Fruit fly (Drosophila melanogaster): ENCODE measurements around the gene CG34132.
"Not testable (repeated sequence)": the region's sequence is repeated elsewhere in the genome, so short reads cannot be mapped to it uniquely, and the experiment has no call there.

The CG34132 gene

dm6 chr2L:7885271-7885670, at the start of gene CG34132, which contains the start of gene SmE:
Gene CG34132 (plus strand): TSS chr2L:7885503.
Gene SmE (minus strand): TSS chr2L:7885450.
- no peak for TF ChIP-seq Sin3A (optimal IDR thresholded peaks at IDR 0.05)
- TF ChIP-seq insv (optimal IDR thresholded peaks at IDR 0.05) = no peak
- no peak for TF ChIP-seq ttk (optimal IDR thresholded peaks at IDR 0.05)
- TF ChIP-seq h (optimal IDR thresholded peaks at IDR 0.05) = no peak
- no peak for TF ChIP-seq psq (optimal IDR thresholded peaks at IDR 0.05)
- TF ChIP-seq Myc (optimal IDR thresholded peaks at IDR 0.05) = no peak

- no peak for TF ChIP-seq h (optimal IDR thresholded peaks at IDR 0.05)
- TF ChIP-seq ttk (optimal IDR thresholded peaks at IDR 0.05) = no peak
- no peak for TF ChIP-seq insv (optimal IDR thresholded peaks at IDR 0.05)
- no peak for TF ChIP-seq Myc (optimal IDR thresholded peaks at IDR 0.05)
- TF ChIP-seq Sin3A (optimal IDR thresholded peaks at IDR 0.05) = no peak
- TF ChIP-seq psq (optimal IDR thresholded peaks at IDR 0.05) = no peak
Measured at dm6 chr2L:7838024-7838423, 47.3 kb upstream of the CG34132 start.

DNA sequence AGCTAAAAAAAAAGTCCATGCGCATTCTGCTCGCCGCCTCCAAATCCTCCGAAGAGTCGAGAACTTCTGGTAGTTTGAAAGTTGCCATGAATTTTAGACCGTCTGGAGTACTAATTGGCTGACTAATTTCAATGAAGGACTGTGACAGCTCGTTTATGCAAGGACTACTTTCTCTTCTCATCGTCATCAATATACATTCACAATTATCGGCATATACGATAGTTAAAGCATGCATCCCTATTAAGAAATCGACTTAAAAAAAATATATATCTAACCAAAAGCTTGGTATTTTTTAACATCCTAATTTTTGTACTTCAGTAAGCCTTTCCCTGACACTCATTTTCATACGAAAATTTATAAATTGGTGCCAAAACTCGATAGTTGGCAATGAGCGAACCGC, 45.2 kb upstream of the CG34132 start, which contains the start of gene CG14537:
Gene CG14537, plus strand, starts transcription at position 301 of the 400 bp plus-strand sequence.
- TF ChIP-seq Myc (optimal IDR thresholded peaks at IDR 0.05) = no peak
- TF ChIP-seq ttk (optimal IDR thresholded peaks at IDR 0.05) = no peak
- TF ChIP-seq insv (optimal IDR thresholded peaks at IDR 0.05) = no peak
- TF ChIP-seq psq (optimal IDR thresholded peaks at IDR 0.05) = no peak
- no peak for TF ChIP-seq h (optimal IDR thresholded peaks at IDR 0.05)
- TF ChIP-seq Sin3A (optimal IDR thresholded peaks at IDR 0.05) = no peak

- TF ChIP-seq ttk (optimal IDR thresholded peaks at IDR 0.05) = no peak
- TF ChIP-seq psq (optimal IDR thresholded peaks at IDR 0.05) = no peak
- TF ChIP-seq insv (optimal IDR thresholded peaks at IDR 0.05) = no peak
- TF ChIP-seq Sin3A (optimal IDR thresholded peaks at IDR 0.05) = no peak
- no peak for TF ChIP-seq h (optimal IDR thresholded peaks at IDR 0.05)
- TF ChIP-seq Myc (optimal IDR thresholded peaks at IDR 0.05) = no peak
Measured at dm6 chr2L:7841244-7841643, 44.1 kb upstream of the CG34132 start.

dm6 chr2L:7849472-7849871, 35.8 kb upstream of the CG34132 start:
- no peak for TF ChIP-seq h (optimal IDR thresholded peaks at IDR 0.05)
- TF ChIP-seq insv (optimal IDR thresholded peaks at IDR 0.05) = no peak

DNA sequence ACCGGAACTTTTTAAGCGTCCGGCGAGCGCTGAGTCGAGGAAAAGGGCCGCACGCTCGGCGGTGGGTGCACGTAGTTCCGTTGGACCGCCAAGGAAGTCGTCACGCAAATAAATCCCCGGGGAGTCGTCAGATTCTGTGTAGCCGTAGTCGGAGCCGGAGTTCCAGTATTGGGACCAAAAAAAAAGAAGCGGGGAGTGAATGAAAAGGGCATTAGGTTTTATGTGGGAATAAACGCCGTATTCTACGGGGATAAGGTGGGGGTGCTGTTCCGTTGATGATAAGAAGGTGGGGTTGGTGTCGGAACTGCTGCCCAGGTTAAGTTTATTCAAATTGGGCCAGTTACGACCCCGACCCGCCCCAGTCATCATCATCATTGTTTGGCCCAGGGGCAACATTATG, 34.9 kb upstream of the CG34132 start:
- TF ChIP-seq ttk (optimal IDR thresholded peaks at IDR 0.05) = no peak

DNA sequence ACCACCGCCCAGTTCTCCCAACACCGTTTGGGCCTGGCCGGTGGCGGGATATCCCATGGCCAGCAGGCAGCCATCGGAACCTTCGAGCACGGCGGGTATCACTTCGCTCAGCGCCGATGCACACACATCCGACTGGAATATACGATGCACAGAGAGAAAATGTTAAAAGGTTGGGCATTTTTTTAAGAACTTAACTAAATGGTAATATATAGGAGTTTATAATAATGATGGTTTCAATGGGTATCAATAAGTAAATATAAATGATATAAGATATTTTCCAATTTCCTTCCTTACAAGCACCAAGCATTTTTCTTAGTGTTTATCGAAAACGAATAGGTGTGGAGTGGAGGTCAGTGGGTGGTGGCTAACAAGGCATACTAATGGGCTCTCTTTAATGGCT, 33.7 kb upstream of the CG34132 start:
- TF ChIP-seq insv (optimal IDR thresholded peaks at IDR 0.05) = no peak
- TF ChIP-seq Sin3A (optimal IDR thresholded peaks at IDR 0.05) = no peak
- no peak for TF ChIP-seq Myc (optimal IDR thresholded peaks at IDR 0.05)
- no peak for TF ChIP-seq psq (optimal IDR thresholded peaks at IDR 0.05)
- TF ChIP-seq ttk (optimal IDR thresholded peaks at IDR 0.05) = no peak
- no peak for TF ChIP-seq h (optimal IDR thresholded peaks at IDR 0.05)

dm6 chr2L:7855108-7855507, 30.2 kb upstream of the CG34132 start, which contains the start of gene CG14535:
Gene CG14535 (minus strand): TSS chr2L:7855475.
- TF ChIP-seq Sin3A (optimal IDR thresholded peaks at IDR 0.05) = no peak
- TF ChIP-seq Myc (optimal IDR thresholded peaks at IDR 0.05) = no peak
- TF ChIP-seq h (optimal IDR thresholded peaks at IDR 0.05) = no peak

DNA sequence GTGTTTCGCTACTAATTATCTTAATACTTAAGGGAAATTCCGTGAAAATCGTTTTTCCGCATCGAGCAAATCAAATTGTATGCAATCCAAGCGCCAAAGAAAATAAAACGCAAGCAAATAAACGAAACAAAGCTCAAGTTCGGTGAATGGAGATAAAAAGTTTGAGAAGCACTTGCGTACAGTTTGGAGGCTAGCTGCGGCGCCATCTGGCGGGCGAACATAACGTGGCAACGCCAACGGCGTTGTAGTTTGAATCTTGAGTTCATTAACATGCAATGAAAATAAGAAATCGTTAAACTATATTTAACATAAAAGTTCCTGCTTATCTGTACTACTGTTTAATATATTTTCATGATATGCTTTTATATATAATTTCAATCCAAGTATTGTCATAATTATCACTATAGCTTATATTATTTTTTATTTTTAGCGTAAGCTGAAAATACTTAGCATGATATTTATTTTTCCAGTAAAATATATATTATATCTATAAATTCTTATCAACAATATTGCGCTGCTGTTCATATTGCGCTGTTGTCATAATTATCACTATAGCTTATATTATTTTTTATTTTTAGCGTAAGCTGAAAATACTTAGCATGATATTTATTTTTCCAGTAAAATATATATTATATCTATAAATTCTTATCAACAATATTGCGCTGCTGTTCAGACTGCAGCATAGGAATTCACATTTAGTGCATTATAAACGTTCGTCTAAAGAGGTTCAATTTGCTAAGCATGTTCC, 28.7 kb upstream of the CG34132 start, which contains the start of gene lectin-28C:
Gene lectin-28C, plus strand, starts transcription at position 698 of the 748 bp plus-strand sequence.
- TF ChIP-seq h, Myc, psq (optimal IDR thresholded peaks at IDR 0.05): not testable (repeated sequence)

- TF ChIP-seq h (optimal IDR thresholded peaks at IDR 0.05) (no peak), psq (optimal IDR thresholded peaks at IDR 0.05) (no peak), Myc (optimal IDR thresholded peaks at IDR 0.05) (no peak), Sin3A (optimal IDR thresholded peaks at IDR 0.05) (no peak), ttk (optimal IDR thresholded peaks at IDR 0.05) (no peak), insv (optimal IDR thresholded peaks at IDR 0.05) (no peak)
Measured at dm6 chr2L:7860739-7861138, 24.6 kb upstream of the CG34132 start, which contains the start of gene TwdlE. Gene TwdlE (minus strand): TSS chr2L:7860839.

- TF ChIP-seq Sin3A (optimal IDR thresholded peaks at IDR 0.05) = no peak
- TF ChIP-seq h (optimal IDR thresholded peaks at IDR 0.05) = no peak
- no peak for TF ChIP-seq ttk (optimal IDR thresholded peaks at IDR 0.05)
- no peak for TF ChIP-seq Myc (optimal IDR thresholded peaks at IDR 0.05)
- no peak for TF ChIP-seq insv (optimal IDR thresholded peaks at IDR 0.05)
- no peak for TF ChIP-seq psq (optimal IDR thresholded peaks at IDR 0.05)
Measured at dm6 chr2L:7861733-7862132, 23.6 kb upstream of the CG34132 start.

DNA sequence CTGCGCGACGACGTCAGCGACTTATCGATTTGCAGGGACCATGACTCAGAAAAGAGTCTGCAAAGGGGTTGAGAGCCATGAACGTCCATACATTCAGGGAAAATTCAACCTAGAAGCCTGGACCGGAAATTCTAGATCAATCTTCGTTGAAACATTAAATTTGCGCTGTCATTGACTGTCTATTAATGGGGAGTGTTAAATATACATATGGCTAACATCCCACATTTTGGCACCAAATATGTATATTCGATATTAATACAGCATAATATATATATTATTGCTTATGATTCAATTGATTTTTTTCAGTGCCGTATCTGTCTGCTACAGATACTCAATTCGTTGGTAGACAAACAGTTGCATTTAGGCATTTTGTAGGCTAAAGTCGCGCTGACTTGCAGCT, 16.7 kb upstream of the CG34132 start:
- TF ChIP-seq ttk (optimal IDR thresholded peaks at IDR 0.05) = no peak
- TF ChIP-seq h (optimal IDR thresholded peaks at IDR 0.05) = no peak
- TF ChIP-seq Myc (optimal IDR thresholded peaks at IDR 0.05) = no peak
- no peak for TF ChIP-seq psq (optimal IDR thresholded peaks at IDR 0.05)
- no peak for TF ChIP-seq insv (optimal IDR thresholded peaks at IDR 0.05)
- TF ChIP-seq Sin3A (optimal IDR thresholded peaks at IDR 0.05) = no peak

DNA sequence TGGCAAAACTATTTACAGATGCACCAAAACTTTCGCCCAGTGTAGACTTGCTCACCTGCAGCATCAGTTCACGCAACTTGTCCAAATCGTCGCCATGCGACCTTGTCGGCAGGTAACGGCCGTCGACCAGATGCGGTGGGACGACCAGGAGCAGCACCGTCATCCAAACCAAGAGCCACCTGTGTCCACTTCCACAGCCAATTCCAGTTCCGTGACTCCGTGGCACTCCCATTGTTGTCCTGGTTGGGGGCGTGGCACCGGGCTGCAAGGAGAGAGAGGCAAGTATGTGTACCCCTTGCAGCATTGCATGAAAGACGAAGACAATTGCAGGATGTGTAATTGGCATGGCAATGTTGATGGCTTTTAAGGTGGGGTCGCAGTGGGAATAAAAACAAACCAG, 15.1 kb upstream of the CG34132 start:
- no peak for TF ChIP-seq ttk (optimal IDR thresholded peaks at IDR 0.05)
- no peak for TF ChIP-seq insv (optimal IDR thresholded peaks at IDR 0.05)
- TF ChIP-seq h (optimal IDR thresholded peaks at IDR 0.05) = no peak
- no peak for TF ChIP-seq Myc (optimal IDR thresholded peaks at IDR 0.05)
- no peak for TF ChIP-seq psq (optimal IDR thresholded peaks at IDR 0.05)
- no peak for TF ChIP-seq Sin3A (optimal IDR thresholded peaks at IDR 0.05)
